Worm (Caenorhabditis elegans) whole organism, L1 larva: ENCODE results near the gene nas-29.

Experiments
- C04F5.9 ChIP-seq: sonication (generic microtip); optimal IDR thresholded peaks from 2 replicates; lab custom pipeline; 2016; ENCODE audit warnings: missing genetic modification characterization, missing compliant biosample characterization
- C34B4.2 ChIP-seq: sonication (generic microtip); optimal IDR thresholded peaks from 2 replicates; lab custom pipeline; 2017; ENCODE audit warnings: mild to moderate bottlenecking, missing genetic modification characterization, missing compliant biosample characterization
- alr-1 ChIP-seq: fragments of 200-800 bp; sonication (Bioruptor generic); optimal IDR thresholded peaks from 2 replicates; lab custom pipeline; 2018; ENCODE audit warnings: borderline replicate concordance, mild to moderate bottlenecking, missing genetic modification characterization, missing compliant biosample characterization
- blmp-1 ChIP-seq: fragments of 150-350 bp; optimal IDR thresholded peaks from 2 replicates; lab custom pipeline; 2014; ENCODE audit warnings: missing biosample characterization, missing genetic modification characterization
- ceh-63 ChIP-seq: fragments of 200-800 bp; sonication (Bioruptor generic); optimal IDR thresholded peaks from 2 replicates; lab custom pipeline; 2018; ENCODE audit warnings: mild to moderate bottlenecking, missing genetic modification characterization, missing compliant biosample characterization
- ceh-8 ChIP-seq: fragments of 200-800 bp; sonication (Bioruptor generic); optimal IDR thresholded peaks from 2 replicates; lab custom pipeline; 2018; ENCODE audit warnings: mild to moderate bottlenecking, missing genetic modification characterization, moderate library complexity, missing compliant biosample characterization
- ceh-82 ChIP-seq, 3 experiments: fragments of 150-350 bp in 1 of 3; sonication (generic microtip) in 2 of 3; optimal IDR thresholded peaks; 2 replicates each; lab custom pipeline; 2014 to 2017; ENCODE audit warnings: missing biosample characterization in 3 of 3, missing genetic modification characterization in 3 of 3
- ceh-88 ChIP-seq: fragments of 200-800 bp; sonication (Bioruptor generic); IDR thresholded peaks from 2 replicates; pipeline ENCODE4 v1.3.6; 2022; ENCODE audit warnings: missing genetic modification characterization, missing compliant biosample characterization
- ceh-90 ChIP-seq: sonication (generic microtip); optimal IDR thresholded peaks from 2 replicates; lab custom pipeline; 2016; ENCODE audit warnings: missing genetic modification characterization, missing compliant biosample characterization
- ces-1 ChIP-seq: fragments of 150-350 bp; optimal IDR thresholded peaks from 2 replicates; lab custom pipeline; 2014; ENCODE audit warnings: missing biosample characterization, missing genetic modification reagents, missing genetic modification characterization
- efl-1 ChIP-seq, 4 experiments: fragments of 150-350 bp; optimal IDR thresholded peaks in 3 of 4; peaks in 1 of 4; 1 replicate in 1 of 4; 2 replicates in 3 of 4; lab custom pipeline; 2014; ENCODE audit warnings: missing biosample characterization in 2 of 4, missing genetic modification characterization in 2 of 4, missing genetic modification reagents in 2 of 4
- egl-13 ChIP-seq: sonication (generic microtip); optimal IDR thresholded peaks from 2 replicates; lab custom pipeline; 2016; ENCODE audit warnings: missing genotype, missing genetic modification reagents, missing genetic modification characterization, missing compliant biosample characterization
- fkh-10 ChIP-seq: sonication (generic microtip); optimal IDR thresholded peaks from 2 replicates; lab custom pipeline; 2017; ENCODE audit warnings: missing biosample characterization, missing genetic modification reagents, missing genetic modification characterization
- fkh-8 ChIP-seq: sonication (generic microtip); optimal IDR thresholded peaks from 2 replicates; lab custom pipeline; 2016; ENCODE audit warnings: mild to moderate bottlenecking, missing genetic modification characterization, missing compliant biosample characterization
- hlh-17 ChIP-seq: fragments of 200-800 bp; sonication (Bioruptor generic); optimal IDR thresholded peaks from 2 replicates; lab custom pipeline; 2018; ENCODE audit warnings: missing genetic modification characterization, mild to moderate bottlenecking, missing compliant biosample characterization, moderate library complexity, borderline replicate concordance
- hlh-4 ChIP-seq: sonication (generic microtip); optimal IDR thresholded peaks from 2 replicates; lab custom pipeline; 2016; ENCODE audit warnings: mild to moderate bottlenecking, missing genetic modification characterization, missing compliant biosample characterization
- hpl-2 ChIP-seq: fragments of 150-350 bp; optimal IDR thresholded peaks from 2 replicates; lab custom pipeline; 2014; ENCODE audit warnings: missing biosample characterization, missing genetic modification reagents, missing genetic modification characterization
- isw-1 ChIP-seq: fragments of 200-800 bp; sonication (Bioruptor generic); IDR thresholded peaks from 2 replicates; pipeline ENCODE4 v1.3.6; 2022; ENCODE audit warnings: missing genetic modification characterization, missing compliant biosample characterization
- jun-1 ChIP-seq: fragments of 150-350 bp; optimal IDR thresholded peaks from 2 replicates; lab custom pipeline; 2014; ENCODE audit warnings: missing biosample characterization, missing genetic modification reagents, missing genetic modification characterization
- lin-14 ChIP-seq: fragments of 200-800 bp; sonication (Bioruptor generic); optimal IDR thresholded peaks from 2 replicates; lab custom pipeline; 2018; ENCODE audit warnings: mild to moderate bottlenecking, missing genetic modification characterization, moderate library complexity, missing compliant biosample characterization
- lsy-2 ChIP-seq, 2 experiments: fragments of 150-350 bp; optimal IDR thresholded peaks; 2 replicates each; lab custom pipeline; 2014; ENCODE audit warnings: missing biosample characterization in 2 of 2, missing genetic modification characterization in 2 of 2
- mab-9 ChIP-seq: fragments of 200-800 bp; sonication (Bioruptor generic); IDR thresholded peaks from 2 replicates; pipeline ENCODE4 v1.3.6; 2022; ENCODE audit warnings: missing genetic modification reagents, missing genetic modification characterization, missing compliant biosample characterization
- nhr-11 ChIP-seq: fragments of 150-350 bp; optimal IDR thresholded peaks from 2 replicates; lab custom pipeline; 2014; ENCODE audit warnings: missing biosample characterization, missing genetic modification characterization
- nhr-237 ChIP-seq: fragments of 150-350 bp; optimal IDR thresholded peaks from 2 replicates; lab custom pipeline; 2014; ENCODE audit warnings: missing biosample characterization, missing genetic modification characterization
- nhr-47 ChIP-seq: sonication (generic microtip); optimal IDR thresholded peaks from 2 replicates; lab custom pipeline; 2016; ENCODE audit warnings: mild to moderate bottlenecking, missing genetic modification characterization, moderate library complexity, missing compliant biosample characterization
- nhr-76 ChIP-seq: sonication (generic microtip); optimal IDR thresholded peaks from 2 replicates; lab custom pipeline; 2017; ENCODE audit warnings: missing biosample characterization, missing genetic modification characterization
- nhr-84 ChIP-seq: sonication (generic microtip); optimal IDR thresholded peaks from 2 replicates; lab custom pipeline; 2017; ENCODE audit warnings: missing biosample characterization, missing genetic modification characterization
- nhr-85 ChIP-seq: sonication (generic microtip); peaks from one replicate; lab custom pipeline; 2016; ENCODE audit warnings: missing genetic modification characterization, inconsistent platforms, missing compliant biosample characterization
- pag-3 ChIP-seq: sonication (generic microtip); optimal IDR thresholded peaks from 2 replicates; lab custom pipeline; 2017; ENCODE audit warnings: missing genetic modification characterization, mild to moderate bottlenecking, missing compliant biosample characterization, antibody characterized with exemption, borderline replicate concordance; ENCODE audit not compliant: insufficient read depth
- pax-3 ChIP-seq: fragments of 200-800 bp; sonication (Bioruptor generic); optimal IDR thresholded peaks from 2 replicates; lab custom pipeline; 2018; ENCODE audit warnings: mild to moderate bottlenecking, missing genetic modification characterization, moderate library complexity, missing compliant biosample characterization
- pqm-1 ChIP-seq: sonication (generic microtip); optimal IDR thresholded peaks from 3 replicates; lab custom pipeline; 2017; ENCODE audit warnings: missing biosample characterization, missing genetic modification characterization
- rnt-1 ChIP-seq: sonication (generic microtip); optimal IDR thresholded peaks from 2 replicates; lab custom pipeline; 2016; ENCODE audit warnings: mild to moderate bottlenecking, missing genetic modification characterization, moderate library complexity, missing compliant biosample characterization
- skn-1 ChIP-seq: fragments of 150-350 bp; optimal IDR thresholded peaks from 2 replicates; lab custom pipeline; 2014; ENCODE audit warnings: missing biosample characterization, missing genetic modification characterization
- snpc-4 ChIP-seq: fragments of 150-350 bp; optimal IDR thresholded peaks from 2 replicates; lab custom pipeline; 2014; ENCODE audit warnings: missing biosample characterization, missing genetic modification characterization
- snu-23 ChIP-seq: sonication (generic microtip); optimal IDR thresholded peaks from 2 replicates; lab custom pipeline; 2016; ENCODE audit warnings: missing genetic modification characterization, missing compliant biosample characterization
- sox-4 ChIP-seq: sonication (generic microtip); optimal IDR thresholded peaks from 2 replicates; lab custom pipeline; 2016; ENCODE audit warnings: missing genetic modification characterization, missing compliant biosample characterization
- sup-37 ChIP-seq: fragments of 200-800 bp; sonication (Bioruptor generic); optimal IDR thresholded peaks from 2 replicates; lab custom pipeline; 2018; ENCODE audit warnings: mild to moderate bottlenecking, missing genetic modification characterization, missing compliant biosample characterization
- swsn-7 ChIP-seq: sonication (generic microtip); optimal IDR thresholded peaks from 2 replicates; lab custom pipeline; 2016; ENCODE audit warnings: missing genetic modification characterization, missing compliant biosample characterization
- tlp-1 ChIP-seq: fragments of 150-350 bp; optimal IDR thresholded peaks from 2 replicates; lab custom pipeline; 2014; ENCODE audit warnings: missing biosample characterization, missing genetic modification characterization
- unc-130 ChIP-seq: fragments of 150-350 bp; optimal IDR thresholded peaks from 2 replicates; lab custom pipeline; 2017; ENCODE audit warnings: missing biosample characterization, missing genetic modification characterization, inconsistent platforms
- unc-30 ChIP-seq: sonication (generic microtip); optimal IDR thresholded peaks from 2 replicates; lab custom pipeline; 2017; ENCODE audit warnings: missing biosample characterization, missing genetic modification characterization
- unc-98 ChIP-seq: fragments of 200-800 bp; sonication (Bioruptor generic); IDR thresholded peaks from 2 replicates; pipeline ENCODE4 v1.3.6; 2022; ENCODE audit warnings: missing genetic modification characterization, missing compliant biosample characterization
- vab-15 ChIP-seq: sonication (generic microtip); optimal IDR thresholded peaks from 2 replicates; lab custom pipeline; 2017; ENCODE audit warnings: missing genotype, mild to moderate bottlenecking, missing genetic modification characterization, missing compliant biosample characterization
- zag-1 ChIP-seq: fragments of 150-350 bp; optimal IDR thresholded peaks from 2 replicates; lab custom pipeline; 2014; ENCODE audit warnings: missing biosample characterization, missing genetic modification characterization
- zip-4 ChIP-seq: fragments of 200-800 bp; sonication (Bioruptor generic); optimal IDR thresholded peaks from 2 replicates; lab custom pipeline; 2018; ENCODE audit warnings: mild to moderate bottlenecking, missing genetic modification characterization, moderate library complexity, missing compliant biosample characterization

The nas-29 gene

DNA sequence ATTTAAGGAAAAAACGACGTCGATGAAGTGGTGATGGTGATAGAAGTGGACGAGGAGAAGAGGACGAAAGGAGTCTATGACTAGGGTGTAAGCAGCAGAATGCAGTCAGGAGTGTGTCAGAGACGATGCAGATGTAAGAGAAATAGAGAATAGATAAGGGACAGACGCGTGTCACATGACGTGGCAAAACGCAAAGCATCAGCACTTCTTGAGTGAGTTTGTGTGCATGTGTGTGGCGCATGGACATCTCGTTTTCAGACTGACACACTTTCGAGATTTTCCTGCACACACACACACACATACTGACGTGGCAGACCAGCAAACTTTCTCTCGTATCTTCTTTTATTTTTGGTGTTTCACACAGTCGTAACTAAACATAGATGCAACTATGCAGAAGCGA, 40.6 kb upstream of the nas-29 start (continued):
- no peak for TF ChIP-seq mab-9 (GFP tag; lab: Robert Waterston, UW)
- no peak for TF ChIP-seq blmp-1 (tag; lab: Kevin White, UChicago)
- TF ChIP-seq efl-1 (optimal IDR thresholded peaks at IDR 0.05; lab: Kevin White, UChicago): peak; percentile 43 to 46
- peak in 1 of 2 experiments; percentile 90 for TF ChIP-seq efl-1 (GFP tag; optimal IDR thresholded peaks at IDR 0.05 in 1 of 2; lab: Kevin White, UChicago)
- TF ChIP-seq unc-30 (tag; lab: Kevin White, UChicago): no peak
- TF ChIP-seq ces-1 (GFP tag; lab: Kevin White, UChicago): no peak
- TF ChIP-seq pag-3 (tag; lab: Kevin White, UChicago): no peak
- TF ChIP-seq unc-98 (GFP tag; lab: Robert Waterston, UW): no peak
- no peak for TF ChIP-seq zag-1
- peak; percentile 30 for TF ChIP-seq snpc-4
- peak; percentile 54 for TF ChIP-seq rnt-1 (tag; lab: Kevin White, UChicago)
- peak; percentile 82 for TF ChIP-seq lin-14 (GFP tag; lab: Kevin White, UChicago)
- peak; percentile 41 for TF ChIP-seq egl-13
- TF ChIP-seq hlh-17 (GFP tag; lab: Kevin White, UChicago): no peak
- no peak for TF ChIP-seq nhr-11 (tag; lab: Kevin White, UChicago)
- peak; percentile 33 for TF ChIP-seq unc-130
- peak in 2 of 3 experiments; percentile 35 to 36 for TF ChIP-seq ceh-82 (tag; optimal IDR thresholded peaks at IDR 0.05; lab: Kevin White, UChicago)
- no peak for TF ChIP-seq pax-3 (tag; lab: Kevin White, UChicago)
- no peak for TF ChIP-seq ceh-8 (GFP tag; lab: Kevin White, UChicago)
- TF ChIP-seq snu-23 (GFP tag; lab: Kevin White, UChicago): peak; percentile 74
- no peak for TF ChIP-seq vab-15 (tag; lab: Kevin White, UChicago)
- TF ChIP-seq fkh-10 (GFP tag; lab: Kevin White, UChicago): no peak
- TF ChIP-seq hpl-2 (GFP tag; lab: Kevin White, UChicago): no peak
- no peak for TF ChIP-seq ceh-90 (tag; lab: Kevin White, UChicago)
- peak; percentile 66 for TF ChIP-seq fkh-8 (tag; lab: Kevin White, UChicago)
- TF ChIP-seq nhr-76: no peak
- TF ChIP-seq isw-1 (GFP tag; lab: Robert Waterston, UW): no peak
- TF ChIP-seq nhr-47: peak; percentile 73
- TF ChIP-seq hlh-4 (tag; lab: Kevin White, UChicago): no peak
- no peak for TF ChIP-seq sox-4 (tag; lab: Kevin White, UChicago)
- TF ChIP-seq zip-4 (GFP tag; lab: Kevin White, UChicago): no peak
- TF ChIP-seq ceh-63 (GFP tag; lab: Kevin White, UChicago): no peak
- peak; percentile 53 for TF ChIP-seq jun-1 (tag; lab: Kevin White, UChicago)
- TF ChIP-seq swsn-7 (tag; lab: Kevin White, UChicago): peak; percentile 57
- no peak for TF ChIP-seq sup-37
- no peak for TF ChIP-seq alr-1 (tag; lab: Kevin White, UChicago)
- TF ChIP-seq nhr-84 (tag; lab: Kevin White, UChicago): no peak
- TF ChIP-seq C34B4.2 (tag; lab: Kevin White, UChicago): no peak
- no peak for TF ChIP-seq ceh-88
- no peak for TF ChIP-seq C04F5.9 (tag; lab: Kevin White, UChicago)
- peak; percentile 56 for TF ChIP-seq pqm-1
- TF ChIP-seq skn-1 (tag; lab: Kevin White, UChicago): no peak
- peak; percentile 85 for TF ChIP-seq nhr-85
- peak; percentile 57 to 67 for TF ChIP-seq lsy-2 (tag; optimal IDR thresholded peaks at IDR 0.05; lab: Kevin White, UChicago)
- TF ChIP-seq tlp-1 (tag; lab: Kevin White, UChicago): no peak
- TF ChIP-seq nhr-237: no peak
